Fruit fly (Drosophila melanogaster) whole organism, embryonic: Measurements from ENCODE around the gene kra.

Experiments
- Aef1 ChIP-seq: fragments of 200-800 bp; sonication (Bioruptor generic); IDR thresholded peaks from 3 replicates; pipeline ENCODE4 v1.3.6; 2022; ENCODE audit warnings: missing biosample characterization, missing genetic modification characterization
- Atf-2 ChIP-seq: fragments of 200-800 bp; sonication (Bioruptor generic); optimal IDR thresholded peaks from 2 replicates; lab custom pipeline; 2016; ENCODE audit warnings: missing biosample characterization, missing genetic modification characterization
- C15 ChIP-seq: fragments of 200-800 bp; sonication (Bioruptor generic); IDR thresholded peaks from 3 replicates; pipeline ENCODE4 v1.3.6; 2022; ENCODE audit warnings: missing biosample characterization, missing genetic modification characterization
- CG11695 ChIP-seq: fragments of 200-800 bp; sonication (Bioruptor generic); IDR thresholded peaks from 3 replicates; pipeline ENCODE4 v1.3.6; 2022; ENCODE audit warnings: missing biosample characterization, missing genetic modification characterization
- CG13123 ChIP-seq: fragments of 200-800 bp; sonication (Bioruptor generic); optimal IDR thresholded peaks from 2 replicates; lab custom pipeline; 2016; ENCODE audit warnings: missing biosample characterization, missing genetic modification characterization
- CG13775 ChIP-seq: fragments of 200-800 bp; sonication (Bioruptor generic); optimal IDR thresholded peaks from 3 replicates; lab custom pipeline; 2017; ENCODE audit warnings: missing biosample characterization, mild to moderate bottlenecking, missing genetic modification characterization
- CG14050 ChIP-seq: fragments of 200-800 bp; sonication (Bioruptor generic); IDR thresholded peaks from 3 replicates; pipeline ENCODE4 v1.3.6; 2022; ENCODE audit warnings: missing biosample characterization, missing genetic modification characterization
- CG15479 ChIP-seq: fragments of 200-800 bp; sonication (Bioruptor generic); optimal IDR thresholded peaks from 3 replicates; lab custom pipeline; 2019; ENCODE audit warnings: missing biosample characterization, mild to moderate bottlenecking, missing genetic modification characterization, moderate library complexity
- CG15696 ChIP-seq: fragments of 200-800 bp; sonication (Bioruptor generic); optimal IDR thresholded peaks from 2 replicates; lab custom pipeline; 2019; ENCODE audit warnings: missing biosample characterization, mild to moderate bottlenecking, missing genetic modification characterization, moderate library complexity
- CG16779 ChIP-seq: fragments of 200-800 bp; sonication (Bioruptor generic); IDR thresholded peaks from 2 replicates; pipeline ENCODE4 v1.3.6; 2022; ENCODE audit warnings: missing biosample characterization, missing genetic modification characterization
- CG17912 ChIP-seq: fragments of 200-800 bp; sonication (Bioruptor generic); optimal IDR thresholded peaks from 2 replicates; lab custom pipeline; 2018; ENCODE audit warnings: missing biosample characterization, mild to moderate bottlenecking, missing genetic modification characterization
- CG18262 ChIP-seq: fragments of 200-800 bp; optimal IDR thresholded peaks from 3 replicates; lab custom pipeline; 2019; ENCODE audit warnings: missing biosample characterization, mild to moderate bottlenecking, missing genetic modification characterization, moderate library complexity
- CG18619 ChIP-seq: fragments of 200-800 bp; sonication (Bioruptor generic); optimal IDR thresholded peaks from 3 replicates; lab custom pipeline; 2017; ENCODE audit warnings: missing biosample characterization, mild to moderate bottlenecking, missing genetic modification characterization
- CG2129 ChIP-seq: fragments of 200-800 bp; sonication (Bioruptor generic); IDR thresholded peaks from 2 replicates; pipeline ENCODE4 v1.3.6; 2022; ENCODE audit warnings: missing biosample characterization, missing genetic modification characterization; ENCODE audit not compliant: partially characterized antibody
- CG2712 ChIP-seq: fragments of 200-800 bp; optimal IDR thresholded peaks from 3 replicates; lab custom pipeline; 2019; ENCODE audit warnings: missing biosample characterization, mild to moderate bottlenecking, missing genetic modification characterization, moderate library complexity
- CG31224 ChIP-seq: fragments of 200-800 bp; sonication (Bioruptor generic); IDR thresholded peaks from 2 replicates; pipeline ENCODE4 v1.3.6; 2022; ENCODE audit warnings: missing biosample characterization, missing genetic modification characterization
- CG7928 ChIP-seq: fragments of 200-800 bp; sonication (Bioruptor generic); optimal IDR thresholded peaks from 2 replicates; lab custom pipeline; 2017; ENCODE audit warnings: missing biosample characterization, mild to moderate bottlenecking, missing genetic modification characterization
- CG9727 ChIP-seq: fragments of 200-800 bp; sonication (Bioruptor generic); optimal IDR thresholded peaks from 3 replicates; lab custom pipeline; 2017; ENCODE audit warnings: missing biosample characterization, mild to moderate bottlenecking, missing genetic modification characterization
- CrebB ChIP-seq: fragments of 200-800 bp; sonication (Bioruptor generic); optimal IDR thresholded peaks from 3 replicates; lab custom pipeline; 2018; ENCODE audit warnings: missing biosample characterization, mild to moderate bottlenecking, missing genetic modification characterization
- Deaf1 ChIP-seq: fragments of 200-800 bp; optimal IDR thresholded peaks from 3 replicates; lab custom pipeline; 2019; ENCODE audit warnings: missing biosample characterization, mild to moderate bottlenecking, missing genetic modification characterization, moderate library complexity
- E2f1 ChIP-seq: fragments of 200-800 bp; sonication (Bioruptor generic); IDR thresholded peaks from 2 replicates; pipeline ENCODE4 v1.3.6; 2022; ENCODE audit warnings: missing biosample characterization, missing genetic modification characterization
- Hand ChIP-seq: fragments of 200-800 bp; sonication (Bioruptor generic); optimal IDR thresholded peaks from 2 replicates; lab custom pipeline; 2017; ENCODE audit warnings: mild to moderate bottlenecking, missing biosample characterization, missing genetic modification reagents, missing genetic modification characterization
- Lpt ChIP-seq: fragments of >200 bp; optimal IDR thresholded peaks from 2 replicates; lab custom pipeline; 2018; ENCODE audit warnings: missing biosample characterization, missing genetic modification characterization
- Max ChIP-seq: fragments of 200-800 bp; sonication (Bioruptor generic); optimal IDR thresholded peaks from 2 replicates; lab custom pipeline; 2016; ENCODE audit warnings: missing biosample characterization, mild to moderate bottlenecking, missing genetic modification characterization
- Nf-YC ChIP-seq: fragments of 200-800 bp; optimal IDR thresholded peaks from 3 replicates; lab custom pipeline; 2019; ENCODE audit warnings: missing biosample characterization, mild to moderate bottlenecking, missing genetic modification characterization, moderate library complexity
- Poxn ChIP-seq: fragments of 200-800 bp; sonication (Bioruptor generic); IDR thresholded peaks from 2 replicates; pipeline ENCODE4 v1.3.6; 2022; ENCODE audit warnings: missing biosample characterization, missing genetic modification characterization
- Sry-β ChIP-seq: fragments of 200-800 bp; sonication (Bioruptor generic); optimal IDR thresholded peaks from 2 replicates; lab custom pipeline; 2018; ENCODE audit warnings: missing biosample characterization, mild to moderate bottlenecking, missing genetic modification characterization, moderate library complexity
- YL-1 ChIP-seq: fragments of 200-800 bp; sonication (Bioruptor generic); optimal IDR thresholded peaks from 3 replicates; lab custom pipeline; 2017; ENCODE audit warnings: missing biosample characterization, mild to moderate bottlenecking, missing genetic modification characterization
- al ChIP-seq: fragments of 200-800 bp; sonication (Bioruptor generic); IDR thresholded peaks from 2 replicates; pipeline ENCODE4 v1.3.6; 2022; ENCODE audit warnings: missing biosample characterization, missing genetic modification characterization
- ase ChIP-seq: fragments of 200-800 bp; sonication (Bioruptor generic); IDR thresholded peaks from 3 replicates; pipeline ENCODE4 v1.3.6; 2022; ENCODE audit warnings: missing biosample characterization, missing genetic modification characterization
- crc ChIP-seq: fragments of 200-800 bp; sonication (Bioruptor generic); optimal IDR thresholded peaks from 2 replicates; lab custom pipeline; 2016; ENCODE audit warnings: missing biosample characterization, missing genetic modification characterization
- dysf ChIP-seq: fragments of 200-800 bp; sonication (Bioruptor generic); IDR thresholded peaks from 3 replicates; pipeline ENCODE4 v1.3.6; 2022; ENCODE audit warnings: missing biosample characterization, missing genetic modification characterization
- fru ChIP-seq: fragments of >200 bp; optimal IDR thresholded peaks from 2 replicates; lab custom pipeline; 2017
- gcm ChIP-seq: fragments of 200-800 bp; sonication (Bioruptor generic); optimal IDR thresholded peaks from 2 replicates; lab custom pipeline; 2019; ENCODE audit warnings: missing biosample characterization, mild to moderate bottlenecking, missing genetic modification characterization, moderate library complexity
- ham ChIP-seq: fragments of 200-800 bp; sonication (Bioruptor generic); IDR thresholded peaks from 2 replicates; pipeline ENCODE4 v1.3.6; 2022; ENCODE audit warnings: missing biosample characterization, missing genetic modification characterization
- ind ChIP-seq: fragments of 200-800 bp; sonication (Bioruptor generic); optimal IDR thresholded peaks from 3 replicates; lab custom pipeline; 2016; ENCODE audit warnings: missing biosample characterization, missing genetic modification characterization
- kah ChIP-seq: fragments of 200-800 bp; sonication (Bioruptor generic); optimal IDR thresholded peaks from 2 replicates; lab custom pipeline; 2018; ENCODE audit warnings: missing biosample characterization, mild to moderate bottlenecking, missing genetic modification characterization
- kni ChIP-seq: fragments of 200-800 bp; sonication (Bioruptor generic); optimal IDR thresholded peaks from 3 replicates; lab custom pipeline; 2017; ENCODE audit warnings: mild to moderate bottlenecking, missing biosample characterization, missing genetic modification reagents, missing genetic modification characterization
- nau ChIP-seq: fragments of 200-800 bp; sonication (Bioruptor generic); optimal IDR thresholded peaks from 3 replicates; lab custom pipeline; 2017; ENCODE audit warnings: missing biosample characterization, mild to moderate bottlenecking, missing genetic modification characterization, missing genetic modification reagents
- prd ChIP-seq, 3 experiments: fragments of >200 bp in 2 of 3; fragments of 200-800 bp in 1 of 3; sonication (Bioruptor generic) in 1 of 3; optimal IDR thresholded peaks in 2 of 3; IDR thresholded peaks in 1 of 3; 2 replicates in 2 of 3; 3 replicates in 1 of 3; pipeline versions ENCODE4 v1.3.6 to Lab custom; 2017 to 2022; ENCODE audit warnings: missing biosample characterization in 1 of 3, missing genetic modification characterization in 1 of 3
- repo ChIP-seq: fragments of 200-800 bp; sonication (Bioruptor generic); optimal IDR thresholded peaks from 2 replicates; lab custom pipeline; 2016; ENCODE audit warnings: missing biosample characterization, missing genetic modification characterization
- rib ChIP-seq: fragments of 200-800 bp; sonication (Bioruptor generic); IDR thresholded peaks from 2 replicates; pipeline ENCODE4 v1.3.6; 2022; ENCODE audit warnings: missing biosample characterization, missing genetic modification characterization
- scrt ChIP-seq: fragments of 200-800 bp; sonication (Bioruptor generic); optimal IDR thresholded peaks from 2 replicates; lab custom pipeline; 2018; ENCODE audit warnings: missing biosample characterization, mild to moderate bottlenecking, missing genetic modification characterization, moderate library complexity
- sisA ChIP-seq: fragments of 200-800 bp; sonication (Bioruptor generic); IDR thresholded peaks from 2 replicates; pipeline ENCODE4 v1.3.6; 2022; ENCODE audit warnings: missing biosample characterization, missing genetic modification characterization
- slou ChIP-seq: fragments of 200-800 bp; sonication (Bioruptor generic); optimal IDR thresholded peaks from 3 replicates; lab custom pipeline; 2016; ENCODE audit warnings: missing biosample characterization, missing genetic modification characterization
- sqz ChIP-seq: fragments of 200-800 bp; sonication (Bioruptor generic); optimal IDR thresholded peaks from 3 replicates; lab custom pipeline; 2018; ENCODE audit warnings: missing biosample characterization, mild to moderate bottlenecking, missing genetic modification characterization
- tll ChIP-seq, 2 experiments: fragments of 200-800 bp in 1 of 2; fragments of >200 bp in 1 of 2; sonication (Bioruptor generic) in 1 of 2; optimal IDR thresholded peaks; 2 replicates each; lab custom pipeline; 2017 to 2019; ENCODE audit warnings: missing biosample characterization in 2 of 2, missing genetic modification characterization in 2 of 2, mild to moderate bottlenecking in 1 of 2, moderate library complexity in 1 of 2
- tna ChIP-seq: fragments of 200-800 bp; sonication (Bioruptor generic); IDR thresholded peaks from 2 replicates; pipeline ENCODE4 v1.3.6; 2022; ENCODE audit warnings: missing biosample characterization, missing genetic modification characterization; ENCODE audit not compliant: partially characterized antibody
- ttk ChIP-seq: fragments of 200-800 bp; sonication (Bioruptor generic); IDR thresholded peaks from 2 replicates; pipeline ENCODE4 v2.1.2; 2022; ENCODE audit warnings: missing biosample characterization, missing genetic modification characterization
- unpg ChIP-seq: fragments of 200-800 bp; sonication (Bioruptor generic); optimal IDR thresholded peaks from 3 replicates; lab custom pipeline; 2018; ENCODE audit warnings: missing biosample characterization, mild to moderate bottlenecking, missing genetic modification characterization, moderate library complexity

Gene kra

dm6 chr3R:5620387-5620956 is 19.5 kb upstream of the kra start (continued):
- TF ChIP-seq Poxn (no peak), kah (GFP tag; lab: Kevin White, UChicago) (no peak), CG2129 (GFP tag; lab: Robert Waterston, UW) (no peak), ase (GFP tag; lab: Robert Waterston, UW) (peak; percentile 55; the same call in 1 of the 3 replicates), E2f1 (GFP tag; lab: Robert Waterston, UW) (peak; percentile 23; the same call in 1 of the 2 replicates), CG2712 (peak; percentile 71), CG13775 (peak; percentile 68), CG18262 (tag; lab: Kevin White, UChicago) (peak; percentile 79), fru (lab: Kevin White, UChicago) (no peak), slou (peak; percentile 41), tna (GFP tag; lab: Robert Waterston, UW) (no peak), ind (peak; percentile 68), Aef1 (GFP tag; lab: Robert Waterston, UW) (peak; percentile 30; the same call in 1 of the 3 replicates), CG18619 (GFP tag; lab: Kevin White, UChicago) (peak; percentile 66), sqz (GFP tag; lab: Kevin White, UChicago) (peak; percentile 42), CG11695 (peak; percentile 41; the same call in 1 of the 3 replicates), CG15696 (tag; lab: Kevin White, UChicago) (no peak), YL-1 (GFP tag; lab: Kevin White, UChicago) (no peak), Max (GFP tag; lab: Kevin White, UChicago) (peak; percentile 46), Deaf1 (tag; lab: Kevin White, UChicago) (peak; percentile 25), CG31224 (no peak), Nf-YC (tag; lab: Kevin White, UChicago) (peak; percentile 31), dysf (GFP tag; lab: Robert Waterston, UW) (peak; percentile 70), kni (peak; percentile 34), Hand (GFP tag; lab: Kevin White, UChicago) (peak; percentile 44), CG13123 (GFP tag; lab: Kevin White, UChicago) (peak; percentile 2), CG15479 (no peak), scrt (GFP tag; lab: Kevin White, UChicago) (peak; percentile 48), CrebB (tag; lab: Kevin White, UChicago) (no peak), repo (peak; percentile 46), sisA (GFP tag; lab: Robert Waterston, UW) (peak; percentile 78), ttk (GFP tag; lab: Robert Waterston, UW) (peak; percentile 49; the same call in 1 of the 2 replicates), nau (GFP tag; lab: Kevin White, UChicago) (no peak), Sry-β (no peak), Lpt (no peak), ham (GFP tag; lab: Robert Waterston, UW) (no peak), al (GFP tag; lab: Robert Waterston, UW) (no peak), unpg (peak; percentile 35), crc (GFP tag; lab: Kevin White, UChicago) (peak; percentile 52), C15 (peak; percentile 17; the same call in 1 of the 3 replicates), CG17912 (GFP tag; lab: Kevin White, UChicago) (no peak), gcm (GFP tag; lab: Kevin White, UChicago) (peak; percentile 38), Atf-2 (GFP tag; lab: Kevin White, UChicago) (peak; percentile 50), CG14050 (GFP tag; lab: Robert Waterston, UW) (no peak), rib (GFP tag; lab: Robert Waterston, UW) (no peak), tll (GFP tag; optimal IDR thresholded peaks at IDR 0.05; lab: Kevin White, UChicago) (no peak), CG16779 (GFP tag; lab: Robert Waterston, UW) (no peak), prd (optimal IDR thresholded peaks at IDR 0.05; lab: Kevin White, UChicago) (no peak), prd (GFP tag; IDR thresholded peaks at IDR 0.05; lab: Robert Waterston, UW) (peak; percentile 71), CG9727 (GFP tag; lab: Kevin White, UChicago) (peak; percentile 75), CG7928 (GFP tag; lab: Kevin White, UChicago) (no peak)
